Worm (Caenorhabditis elegans) whole organism, L1 larva: ENCODE results near the gene F28F8.7.
A peak's percentile ranks its signal among the peaks of the same experiment; 100 is the strongest.

Experiments
- C04F5.9 ChIP-seq: sonication (generic microtip); optimal IDR thresholded peaks from 2 replicates; lab custom pipeline; 2016; ENCODE audit warnings: missing genetic modification characterization, missing compliant biosample characterization
- C34B4.2 ChIP-seq: sonication (generic microtip); optimal IDR thresholded peaks from 2 replicates; lab custom pipeline; 2017; ENCODE audit warnings: mild to moderate bottlenecking, missing genetic modification characterization, missing compliant biosample characterization
- aha-1 ChIP-seq: fragments of 150-350 bp; optimal IDR thresholded peaks from 2 replicates; lab custom pipeline; 2014; ENCODE audit warnings: missing biosample characterization, missing genetic modification characterization
- alr-1 ChIP-seq: fragments of 200-800 bp; sonication (Bioruptor generic); optimal IDR thresholded peaks from 2 replicates; lab custom pipeline; 2018; ENCODE audit warnings: borderline replicate concordance, mild to moderate bottlenecking, missing genetic modification characterization, missing compliant biosample characterization
- aly-2 ChIP-seq: fragments of 150-350 bp; optimal IDR thresholded peaks from 2 replicates; lab custom pipeline; 2014; ENCODE audit warnings: missing biosample characterization, missing genetic modification characterization
- ceh-8 ChIP-seq: fragments of 200-800 bp; sonication (Bioruptor generic); optimal IDR thresholded peaks from 2 replicates; lab custom pipeline; 2018; ENCODE audit warnings: mild to moderate bottlenecking, missing genetic modification characterization, moderate library complexity, missing compliant biosample characterization
- ceh-82 ChIP-seq, 3 experiments: fragments of 150-350 bp in 1 of 3; sonication (generic microtip) in 2 of 3; optimal IDR thresholded peaks; 2 replicates each; lab custom pipeline; 2014 to 2017; ENCODE audit warnings: missing biosample characterization in 3 of 3, missing genetic modification characterization in 3 of 3
- ceh-88 ChIP-seq: fragments of 200-800 bp; sonication (Bioruptor generic); IDR thresholded peaks from 2 replicates; pipeline ENCODE4 v1.3.6; 2022; ENCODE audit warnings: missing genetic modification characterization, missing compliant biosample characterization
- ceh-90 ChIP-seq: sonication (generic microtip); optimal IDR thresholded peaks from 2 replicates; lab custom pipeline; 2016; ENCODE audit warnings: missing genetic modification characterization, missing compliant biosample characterization
- ces-1 ChIP-seq: fragments of 150-350 bp; optimal IDR thresholded peaks from 2 replicates; lab custom pipeline; 2014; ENCODE audit warnings: missing biosample characterization, missing genetic modification reagents, missing genetic modification characterization
- dsc-1 ChIP-seq: sonication (generic microtip); optimal IDR thresholded peaks from 2 replicates; lab custom pipeline; 2016; ENCODE audit warnings: mild to moderate bottlenecking, missing genetic modification characterization, missing compliant biosample characterization
- efl-1 ChIP-seq, 4 experiments: fragments of 150-350 bp; optimal IDR thresholded peaks in 3 of 4; peaks in 1 of 4; 1 replicate in 1 of 4; 2 replicates in 3 of 4; lab custom pipeline; 2014; ENCODE audit warnings: missing biosample characterization in 2 of 4, missing genetic modification characterization in 2 of 4, missing genetic modification reagents in 2 of 4
- efl-3 ChIP-seq: fragments of 200-800 bp; sonication (Bioruptor generic); optimal IDR thresholded peaks from 2 replicates; lab custom pipeline; 2018; ENCODE audit warnings: mild to moderate bottlenecking, missing genetic modification characterization, missing compliant biosample characterization
- egl-13 ChIP-seq: sonication (generic microtip); optimal IDR thresholded peaks from 2 replicates; lab custom pipeline; 2016; ENCODE audit warnings: missing genotype, missing genetic modification reagents, missing genetic modification characterization, missing compliant biosample characterization
- egl-27 ChIP-seq, 2 experiments: fragments of 150-350 bp in 1 of 2; sonication (generic microtip); optimal IDR thresholded peaks; 3 replicates each; lab custom pipeline; 2017 to 2018; ENCODE audit warnings: missing biosample characterization in 2 of 2, missing genetic modification characterization in 2 of 2, missing genetic modification reagents in 2 of 2
- elt-2 ChIP-seq: sonication (generic microtip); optimal IDR thresholded peaks from 2 replicates; lab custom pipeline; 2016; ENCODE audit warnings: missing genetic modification characterization, mild to moderate bottlenecking, inconsistent platforms, missing compliant biosample characterization, missing genetic modification reagents
- ets-5 ChIP-seq: fragments of 200-800 bp; sonication (Bioruptor generic); IDR thresholded peaks from 2 replicates; pipeline ENCODE4 v1.3.6; 2022; ENCODE audit warnings: missing genetic modification characterization, missing compliant biosample characterization
- fkh-8 ChIP-seq: sonication (generic microtip); optimal IDR thresholded peaks from 2 replicates; lab custom pipeline; 2016; ENCODE audit warnings: mild to moderate bottlenecking, missing genetic modification characterization, missing compliant biosample characterization
- hlh-17 ChIP-seq: fragments of 200-800 bp; sonication (Bioruptor generic); optimal IDR thresholded peaks from 2 replicates; lab custom pipeline; 2018; ENCODE audit warnings: missing genetic modification characterization, mild to moderate bottlenecking, missing compliant biosample characterization, moderate library complexity, borderline replicate concordance
- lin-13 ChIP-seq: fragments of 150-350 bp; optimal IDR thresholded peaks from 2 replicates; lab custom pipeline; 2014; ENCODE audit warnings: missing biosample characterization, missing genetic modification reagents, missing genetic modification characterization
- lin-14 ChIP-seq: fragments of 200-800 bp; sonication (Bioruptor generic); optimal IDR thresholded peaks from 2 replicates; lab custom pipeline; 2018; ENCODE audit warnings: mild to moderate bottlenecking, missing genetic modification characterization, moderate library complexity, missing compliant biosample characterization
- lin-15B ChIP-seq: fragments of 150-350 bp; sonication (generic microtip); optimal IDR thresholded peaks from 3 replicates; lab custom pipeline; 2014; ENCODE audit warnings: missing biosample characterization, missing genetic modification characterization
- lin-39 ChIP-seq: fragments of 150-350 bp; optimal IDR thresholded peaks from 2 replicates; lab custom pipeline; 2014; ENCODE audit warnings: missing biosample characterization, missing genetic modification reagents, missing genetic modification characterization
- lir-3 ChIP-seq: sonication (generic microtip); optimal IDR thresholded peaks from 2 replicates; lab custom pipeline; 2016; ENCODE audit warnings: mild to moderate bottlenecking, missing genetic modification characterization, moderate library complexity, missing compliant biosample characterization; ENCODE audit not compliant: poor library complexity
- lsy-2 ChIP-seq, 2 experiments: fragments of 150-350 bp; optimal IDR thresholded peaks; 2 replicates each; lab custom pipeline; 2014; ENCODE audit warnings: missing biosample characterization in 2 of 2, missing genetic modification characterization in 2 of 2
- mdl-1 ChIP-seq, 2 experiments: fragments of 150-350 bp; optimal IDR thresholded peaks; 2 replicates each; lab custom pipeline; 2014 to 2017; ENCODE audit warnings: missing biosample characterization in 2 of 2, missing genetic modification characterization in 2 of 2, inconsistent platforms in 1 of 2
- mef-2 ChIP-seq: fragments of 150-350 bp; optimal IDR thresholded peaks from 2 replicates; lab custom pipeline; 2014; ENCODE audit warnings: missing biosample characterization, missing genetic modification characterization
- mep-1 ChIP-seq: fragments of 150-350 bp; optimal IDR thresholded peaks from 2 replicates; lab custom pipeline; 2014; ENCODE audit warnings: missing biosample characterization, missing genetic modification characterization
- nhr-11 ChIP-seq: fragments of 150-350 bp; optimal IDR thresholded peaks from 2 replicates; lab custom pipeline; 2014; ENCODE audit warnings: missing biosample characterization, missing genetic modification characterization
- nhr-12 ChIP-seq: sonication (generic microtip); optimal IDR thresholded peaks from 2 replicates; lab custom pipeline; 2017; ENCODE audit warnings: missing biosample characterization, missing genetic modification characterization
- nhr-20 ChIP-seq: sonication (generic microtip); optimal IDR thresholded peaks from 2 replicates; lab custom pipeline; 2016; ENCODE audit warnings: mild to moderate bottlenecking, missing genetic modification characterization, missing compliant biosample characterization
- nhr-237 ChIP-seq: fragments of 150-350 bp; optimal IDR thresholded peaks from 2 replicates; lab custom pipeline; 2014; ENCODE audit warnings: missing biosample characterization, missing genetic modification characterization
- nhr-28 ChIP-seq: fragments of 150-350 bp; optimal IDR thresholded peaks from 2 replicates; lab custom pipeline; 2014; ENCODE audit warnings: missing biosample characterization, missing genetic modification characterization
- nhr-47 ChIP-seq: sonication (generic microtip); optimal IDR thresholded peaks from 2 replicates; lab custom pipeline; 2016; ENCODE audit warnings: mild to moderate bottlenecking, missing genetic modification characterization, moderate library complexity, missing compliant biosample characterization
- nhr-76 ChIP-seq: sonication (generic microtip); optimal IDR thresholded peaks from 2 replicates; lab custom pipeline; 2017; ENCODE audit warnings: missing biosample characterization, missing genetic modification characterization
- nhr-85 ChIP-seq: sonication (generic microtip); peaks from one replicate; lab custom pipeline; 2016; ENCODE audit warnings: missing genetic modification characterization, inconsistent platforms, missing compliant biosample characterization
- nhr-90 ChIP-seq: sonication (generic microtip); optimal IDR thresholded peaks from 2 replicates; lab custom pipeline; 2016; ENCODE audit warnings: mild to moderate bottlenecking, missing genetic modification characterization, missing compliant biosample characterization; ENCODE audit not compliant: poor library complexity
- skn-1 ChIP-seq: fragments of 150-350 bp; optimal IDR thresholded peaks from 2 replicates; lab custom pipeline; 2014; ENCODE audit warnings: missing biosample characterization, missing genetic modification characterization
- snpc-4 ChIP-seq: fragments of 150-350 bp; optimal IDR thresholded peaks from 2 replicates; lab custom pipeline; 2014; ENCODE audit warnings: missing biosample characterization, missing genetic modification characterization
- snu-23 ChIP-seq: sonication (generic microtip); optimal IDR thresholded peaks from 2 replicates; lab custom pipeline; 2016; ENCODE audit warnings: missing genetic modification characterization, missing compliant biosample characterization
- sox-4 ChIP-seq: sonication (generic microtip); optimal IDR thresholded peaks from 2 replicates; lab custom pipeline; 2016; ENCODE audit warnings: missing genetic modification characterization, missing compliant biosample characterization
- sup-37 ChIP-seq: fragments of 200-800 bp; sonication (Bioruptor generic); optimal IDR thresholded peaks from 2 replicates; lab custom pipeline; 2018; ENCODE audit warnings: mild to moderate bottlenecking, missing genetic modification characterization, missing compliant biosample characterization
- swsn-7 ChIP-seq: sonication (generic microtip); optimal IDR thresholded peaks from 2 replicates; lab custom pipeline; 2016; ENCODE audit warnings: missing genetic modification characterization, missing compliant biosample characterization
- tbx-2 ChIP-seq: sonication (generic microtip); optimal IDR thresholded peaks from 2 replicates; lab custom pipeline; 2016; ENCODE audit warnings: missing genetic modification characterization, missing compliant biosample characterization
- tlp-1 ChIP-seq: fragments of 150-350 bp; optimal IDR thresholded peaks from 2 replicates; lab custom pipeline; 2014; ENCODE audit warnings: missing biosample characterization, missing genetic modification characterization
- unc-130 ChIP-seq: fragments of 150-350 bp; optimal IDR thresholded peaks from 2 replicates; lab custom pipeline; 2017; ENCODE audit warnings: missing biosample characterization, missing genetic modification characterization, inconsistent platforms
- unc-62 ChIP-seq: fragments of 150-350 bp; optimal IDR thresholded peaks from 2 replicates; lab custom pipeline; 2014; ENCODE audit warnings: missing biosample characterization, missing genetic modification reagents, missing genetic modification characterization
- unc-98 ChIP-seq: fragments of 200-800 bp; sonication (Bioruptor generic); IDR thresholded peaks from 2 replicates; pipeline ENCODE4 v1.3.6; 2022; ENCODE audit warnings: missing genetic modification characterization, missing compliant biosample characterization
- xbp-1 ChIP-seq: sonication (generic microtip); optimal IDR thresholded peaks from 2 replicates; lab custom pipeline; 2016; ENCODE audit warnings: missing genetic modification characterization, missing compliant biosample characterization
- zag-1 ChIP-seq: fragments of 150-350 bp; optimal IDR thresholded peaks from 2 replicates; lab custom pipeline; 2014; ENCODE audit warnings: missing biosample characterization, missing genetic modification characterization
- zip-4 ChIP-seq: fragments of 200-800 bp; sonication (Bioruptor generic); optimal IDR thresholded peaks from 2 replicates; lab custom pipeline; 2018; ENCODE audit warnings: mild to moderate bottlenecking, missing genetic modification characterization, moderate library complexity, missing compliant biosample characterization

F28F8.7 gene

ce11 chrV:15553869-15554268 is 36.5 kb downstream of the F28F8.7 start (continued):
- TF ChIP-seq unc-98 (GFP tag; lab: Robert Waterston, UW): no peak
- no peak for TF ChIP-seq lin-13
- TF ChIP-seq nhr-12 (tag; lab: Kevin White, UChicago): no peak
- TF ChIP-seq dsc-1: no peak
- no peak for TF ChIP-seq ceh-90 (tag; lab: Kevin White, UChicago)

ce11 chrV:15551642-15552041 is 38.8 kb downstream of the F28F8.7 start:
- TF ChIP-seq zip-4 (GFP tag; lab: Kevin White, UChicago) (no peak), zag-1 (tag; lab: Kevin White, UChicago) (no peak), lsy-2 (tag; optimal IDR thresholded peaks at IDR 0.05; lab: Kevin White, UChicago) (peak; percentile 16 to 57), mep-1 (tag; lab: Kevin White, UChicago) (peak; percentile 28), elt-2 (no peak), nhr-11 (no peak), C34B4.2 (tag; lab: Kevin White, UChicago) (no peak), ceh-88 (GFP tag; lab: Robert Waterston, UW) (no peak), nhr-28 (no peak), ceh-82 (tag; optimal IDR thresholded peaks at IDR 0.05; lab: Kevin White, UChicago) (peak in 2 of 3 experiments; percentile 13 to 74), nhr-85 (tag; lab: Kevin White, UChicago) (no peak), mef-2 (no peak), ets-5 (no peak), mdl-1 (tag; optimal IDR thresholded peaks at IDR 0.05; lab: Kevin White, UChicago) (peak in 1 of 2 experiments; percentile 65), egl-13 (no peak), fkh-8 (tag; lab: Kevin White, UChicago) (peak; percentile 54), hlh-17 (no peak), aly-2 (tag; lab: Kevin White, UChicago) (no peak), dsc-1 (peak; percentile 43), lin-39 (tag; lab: Kevin White, UChicago) (no peak), ces-1 (no peak), alr-1 (tag; lab: Kevin White, UChicago) (no peak), sup-37 (no peak), efl-3 (no peak), nhr-20 (tag; lab: Kevin White, UChicago) (peak; percentile 44), nhr-47 (peak; percentile 62), nhr-237 (tag; lab: Kevin White, UChicago) (no peak), ceh-90 (tag; lab: Kevin White, UChicago) (no peak), unc-62 (GFP tag; lab: Kevin White, UChicago) (no peak), xbp-1 (tag; lab: Kevin White, UChicago) (peak; percentile 27), skn-1 (tag; lab: Kevin White, UChicago) (peak; percentile 46), aha-1 (no peak), lin-14 (peak; percentile 40), lir-3 (tag; lab: Kevin White, UChicago) (peak; percentile 24), C04F5.9 (tag; lab: Kevin White, UChicago) (no peak), tbx-2 (tag; lab: Kevin White, UChicago) (peak; percentile 32), swsn-7 (tag; lab: Kevin White, UChicago) (peak; percentile 51), lin-15B (tag; lab: Kevin White, UChicago) (no peak), tlp-1 (tag; lab: Kevin White, UChicago) (no peak), nhr-76 (tag; lab: Kevin White, UChicago) (no peak), efl-1 (optimal IDR thresholded peaks at IDR 0.05; lab: Kevin White, UChicago) (peak; percentile 33 to 53), efl-1 (GFP tag; optimal IDR thresholded peaks at IDR 0.05 in 1 of 2; lab: Kevin White, UChicago) (peak; percentile 46 to 94), nhr-90 (peak; percentile 17), ceh-8 (GFP tag; lab: Kevin White, UChicago) (no peak), unc-130 (no peak), sox-4 (tag; lab: Kevin White, UChicago) (no peak), snu-23 (GFP tag; lab: Kevin White, UChicago) (peak; percentile 67), snpc-4 (peak; percentile 7), egl-27 (tag; optimal IDR thresholded peaks at IDR 0.05; lab: Kevin White, UChicago) (no peak), lin-13 (peak; percentile 20)
